Worm (Caenorhabditis elegans): ENCODE measurements around the gene irk-2.
A peak's percentile ranks its signal among the peaks of the same experiment; 100 is the strongest.

The irk-2 gene

DNA sequence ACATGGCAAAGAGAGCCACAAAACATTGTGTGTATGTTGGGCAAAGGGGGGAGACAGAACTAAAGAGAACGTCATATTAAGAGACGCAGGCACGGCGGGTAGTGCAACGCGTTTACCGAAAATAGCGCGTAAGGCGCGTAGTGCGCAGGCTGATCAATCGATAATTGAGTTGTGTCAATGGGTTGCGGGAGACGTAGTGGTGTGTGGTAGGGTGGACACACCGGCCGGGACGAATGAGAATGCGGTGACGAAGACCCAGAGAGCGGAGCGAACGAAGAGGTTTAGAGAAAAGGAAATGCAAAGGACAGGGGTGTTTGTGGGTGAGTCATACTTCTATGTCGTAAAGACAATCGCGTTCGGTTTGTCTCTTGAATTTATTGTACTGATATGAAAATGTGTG lies 13.4 kb upstream of the irk-2 start (continued):
- TF ChIP-seq rcor-1 (GFP tag; IDR thresholded peaks at IDR 0.05) = peak; percentile 52; the same call in 1 of the 2 replicates
- no peak for TF ChIP-seq B0261.1 (tag; optimal IDR thresholded peaks at IDR 0.05)
- peak; percentile 52 for TF ChIP-seq attf-5 (GFP tag; optimal IDR thresholded peaks at IDR 0.05)
- peak; percentile 26; the same call in 1 of the 2 replicates for TF ChIP-seq egrh-3 (GFP tag; IDR thresholded peaks at IDR 0.05)
- TF ChIP-seq Y56A3A.18 (GFP tag; IDR thresholded peaks at IDR 0.05) = peak; percentile 61; the same call in 1 of the 2 replicates
- TF ChIP-seq K11D2.4 (GFP tag; IDR thresholded peaks at IDR 0.05) = peak; percentile 71; the same call in 1 of the 2 replicates
- TF ChIP-seq bed-2 (GFP tag; IDR thresholded peaks at IDR 0.05) = peak; percentile 72

DNA sequence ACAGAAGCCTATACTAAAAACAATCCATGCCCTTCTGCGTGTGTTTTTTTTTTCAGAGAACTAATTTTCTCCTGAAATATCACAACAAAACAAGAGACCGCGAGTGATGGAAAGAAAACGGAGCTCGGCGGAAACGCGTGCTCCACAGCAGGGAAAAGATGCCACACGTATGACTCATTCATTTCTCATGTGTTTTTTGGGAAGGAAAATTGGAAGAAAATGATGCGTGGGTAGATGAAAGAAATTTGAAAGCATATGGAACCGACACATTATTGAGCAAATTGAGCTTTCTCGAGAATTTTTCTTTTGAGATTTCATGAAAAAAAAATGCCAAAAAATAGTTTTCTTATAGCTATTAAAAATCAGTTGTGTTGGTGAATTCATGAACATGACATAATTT lies 12.0 kb upstream of the irk-2 start:
- TF ChIP-seq nhr-120 (GFP tag; IDR thresholded peaks at IDR 0.05) (no peak), lsl-1 (GFP tag; optimal IDR thresholded peaks at IDR 0.05) (no peak), ztf-6 (GFP tag; IDR thresholded peaks at IDR 0.05) (no peak), F10E7.11 (tag; optimal IDR thresholded peaks at IDR 0.05) (no peak), lin-54 (GFP tag; optimal IDR thresholded peaks at IDR 0.05) (no peak), B0035.1 (tag; optimal IDR thresholded peaks at IDR 0.05) (no peak), snpc-4 (GFP tag; optimal IDR thresholded peaks at IDR 0.05) (no peak), snpc-4 (tag; optimal IDR thresholded peaks at IDR 0.05) (no peak), xnd-1 (tag; optimal IDR thresholded peaks at IDR 0.05) (no peak), B0019.2 (GFP tag; conservative IDR thresholded peaks at IDR 0.05) (no peak), T26A5.8 (tag; optimal IDR thresholded peaks at IDR 0.05) (no peak), mel-28 (tag; optimal IDR thresholded peaks at IDR 0.05; ENCODE audit: borderline replicate concordance) (no peak), mes-4 (tag; optimal IDR thresholded peaks at IDR 0.05) (no peak), tbx-9 (tag; optimal IDR thresholded peaks at IDR 0.05; ENCODE audit: borderline replicate concordance) (no peak), die-1 (tag; optimal IDR thresholded peaks at IDR 0.05) (no peak), hlh-26 (GFP tag; conservative IDR thresholded peaks at IDR 0.05) (no peak), snpc-3.4 (tag; optimal IDR thresholded peaks at IDR 0.05) (no peak), ztf-26 (tag; optimal IDR thresholded peaks at IDR 0.05) (no peak), F57C9.4 (tag; optimal IDR thresholded peaks at IDR 0.05) (no peak)

DNA sequence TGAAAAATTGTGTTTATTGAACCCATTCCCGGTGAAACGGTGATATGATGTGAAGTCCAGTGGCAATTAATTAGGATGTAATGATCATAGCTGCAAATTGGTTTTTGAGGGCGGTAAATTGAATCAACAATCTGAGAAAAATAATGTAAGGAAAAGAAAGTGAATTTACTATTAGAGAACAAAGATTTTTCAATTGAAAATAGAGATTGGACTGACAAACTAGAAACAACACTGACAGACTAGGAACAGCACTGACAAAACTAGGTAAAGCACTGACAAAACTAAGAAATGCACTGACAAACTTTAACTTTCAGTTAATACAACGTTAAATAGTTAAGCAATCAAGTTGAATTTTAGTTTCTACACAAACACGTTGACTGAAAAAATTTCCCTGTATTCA lies 11.6 kb upstream of the irk-2 start, which contains the start of gene sli-1:
Gene sli-1 (minus strand): TSS at position 101 of the 400 bp plus-strand sequence.
- no peak for TF ChIP-seq F37B4.10 (GFP tag; IDR thresholded peaks at IDR 0.05)

DNA sequence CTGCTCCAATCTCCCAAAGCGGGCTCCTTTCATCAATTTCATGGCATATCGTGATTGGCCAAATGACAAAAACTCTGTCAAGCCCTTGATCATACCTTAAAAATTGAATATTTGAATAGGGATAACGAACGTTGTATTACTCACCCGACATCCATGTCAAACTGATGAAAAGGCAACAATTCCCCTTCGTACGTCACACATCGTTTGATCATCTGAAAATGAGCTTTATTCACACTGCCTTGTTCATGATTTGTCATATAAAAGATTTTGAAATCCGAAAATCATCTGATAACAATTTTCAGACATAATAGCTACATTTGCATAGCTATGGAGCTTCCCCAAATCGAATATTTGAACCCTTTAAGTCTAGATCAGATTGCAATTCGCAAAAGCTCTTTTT lies 7.8 kb downstream of the irk-2 start, which contains the start of gene M02A10.1:
Gene M02A10.1 (plus strand): TSS at position 301 of the 400 bp plus-strand sequence.
- TF ChIP-seq akir-1 (GFP tag; optimal IDR thresholded peaks at IDR 0.05) = no peak
- no peak for TF ChIP-seq nhr-27 (tag; optimal IDR thresholded peaks at IDR 0.05)
- no peak for TF ChIP-seq let-526 (GFP tag; IDR thresholded peaks at IDR 0.05)
- TF ChIP-seq B0035.1 (tag; optimal IDR thresholded peaks at IDR 0.05) = no peak
- TF ChIP-seq madf-6 (GFP tag; IDR thresholded peaks at IDR 0.05) = no peak
- no peak for TF ChIP-seq pha-4 (tag; optimal IDR thresholded peaks at IDR 0.05)
- no peak for TF ChIP-seq hmg-20 (GFP tag; IDR thresholded peaks at IDR 0.05)

DNA sequence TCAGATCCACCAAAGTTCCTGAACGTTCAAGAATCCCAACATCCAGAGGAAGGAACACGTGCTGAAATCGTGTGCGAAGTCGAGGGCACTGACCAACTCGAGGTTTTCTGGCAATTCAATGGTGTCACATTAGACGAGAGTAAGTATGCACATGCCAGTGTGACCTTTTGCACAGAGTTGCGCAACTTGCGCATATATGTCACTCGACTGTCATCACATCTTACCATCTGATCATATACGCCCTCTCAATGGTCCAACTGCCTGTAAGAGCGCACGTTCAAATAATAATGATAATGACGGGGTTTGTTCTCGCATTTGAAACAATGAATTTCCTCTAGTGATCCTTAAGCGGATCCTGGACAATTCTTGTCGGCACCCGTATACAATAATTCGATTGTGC lies 18.0 kb downstream of the irk-2 start:
- TF ChIP-seq ztf-22 (GFP tag; optimal IDR thresholded peaks at IDR 0.05) (no peak), athp-1 (tag; optimal IDR thresholded peaks at IDR 0.05) (no peak), ztf-18 (tag; optimal IDR thresholded peaks at IDR 0.05) (no peak), ccch-3 (GFP tag; optimal IDR thresholded peaks at IDR 0.05) (no peak), ceh-40 (GFP tag; IDR thresholded peaks at IDR 0.05) (no peak), snpc-4 (GFP tag; optimal IDR thresholded peaks at IDR 0.05) (no peak), snpc-4 (tag; optimal IDR thresholded peaks at IDR 0.05) (no peak), Y53G8AR.9 (GFP tag; conservative IDR thresholded peaks at IDR 0.05) (no peak), let-526 (GFP tag; IDR thresholded peaks at IDR 0.05) (no peak), cebp-2 (GFP tag; IDR thresholded peaks at IDR 0.05) (no peak), aptf-2 (GFP tag; conservative IDR thresholded peaks at IDR 0.05) (no peak), madf-8 (GFP tag; conservative IDR thresholded peaks at IDR 0.05) (no peak), nfya-1 (tag; optimal IDR thresholded peaks at IDR 0.05; ENCODE audit: borderline replicate concordance, insufficient read depth) (no peak), ztf-6 (GFP tag; IDR thresholded peaks at IDR 0.05) (no peak), rcor-1 (GFP tag; IDR thresholded peaks at IDR 0.05) (no peak), nhr-120 (GFP tag; IDR thresholded peaks at IDR 0.05) (no peak), hmg-1.2 (GFP tag; IDR thresholded peaks at IDR 0.05) (no peak)

Measured in whole organism, young adult.